Worm (Caenorhabditis elegans) whole organism, young adult: ENCODE data around the gene irld-6.

ENCODE experiments used
- B0035.1 ChIP-seq: sonication (generic microtip); optimal IDR thresholded peaks from 2 replicates; lab custom pipeline; 2016; ENCODE audit warnings: missing genetic modification characterization, mild to moderate bottlenecking, missing compliant biosample characterization, missing genotype, missing genetic modification reagents
- C06A6.2 ChIP-seq: fragments of 200-800 bp; sonication (Bioruptor generic); conservative IDR thresholded peaks from 2 replicates; pipeline ENCODE4 v1.3.6; 2022; ENCODE audit warnings: missing genetic modification characterization, missing compliant biosample characterization
- C17E4.6 ChIP-seq: fragments of 200-800 bp; sonication (Bioruptor generic); IDR thresholded peaks from 2 replicates; pipeline ENCODE4 v1.3.6; 2022; ENCODE audit warnings: missing genetic modification reagents, missing genetic modification characterization, missing compliant biosample characterization
- F22D6.2 ChIP-seq: sonication (generic microtip); optimal IDR thresholded peaks from 2 replicates; lab custom pipeline; 2016; ENCODE audit warnings: mild to moderate bottlenecking, missing genetic modification characterization, missing compliant biosample characterization
- F37B4.10 ChIP-seq: fragments of 200-800 bp; sonication (Bioruptor generic); IDR thresholded peaks from 2 replicates; pipeline ENCODE4 v1.3.6; 2022; ENCODE audit warnings: missing genetic modification characterization, missing compliant biosample characterization
- F39B2.1 ChIP-seq: fragments of 200-800 bp; sonication (Bioruptor generic); IDR thresholded peaks from 2 replicates; pipeline ENCODE4 v1.3.6; 2022; ENCODE audit warnings: missing genetic modification reagents, missing genetic modification characterization, missing compliant biosample characterization
- F49E8.2 ChIP-seq: sonication (generic microtip); optimal IDR thresholded peaks from 3 replicates; lab custom pipeline; 2017; ENCODE audit warnings: missing genetic modification characterization, mild to moderate bottlenecking, missing compliant biosample characterization, antibody characterized with exemption, moderate library complexity; ENCODE audit not compliant: insufficient read depth
- F55B11.4 ChIP-seq: sonication (generic microtip); optimal IDR thresholded peaks from 2 replicates; lab custom pipeline; 2016; ENCODE audit warnings: missing compliant biosample characterization, missing genetic modification characterization, borderline replicate concordance; ENCODE audit not compliant: insufficient read depth
- F57C9.4 ChIP-seq: sonication (generic microtip); optimal IDR thresholded peaks from 2 replicates; lab custom pipeline; 2017; ENCODE audit warnings: mild to moderate bottlenecking, missing genetic modification characterization, missing compliant biosample characterization
- Y53G8AR.9 ChIP-seq: fragments of 200-800 bp; sonication (Bioruptor generic); conservative IDR thresholded peaks from 2 replicates; pipeline ENCODE4 v1.3.6; 2022; ENCODE audit warnings: missing genetic modification reagents, missing genetic modification characterization, missing compliant biosample characterization
- Y56A3A.18 ChIP-seq: fragments of 200-800 bp; sonication (Bioruptor generic); IDR thresholded peaks from 2 replicates; pipeline ENCODE4 v1.3.6; 2022; ENCODE audit warnings: missing genetic modification reagents, missing genetic modification characterization, missing compliant biosample characterization
- Y67H2A.10 ChIP-seq: fragments of 200-800 bp; sonication (Bioruptor generic); conservative IDR thresholded peaks from 2 replicates; pipeline ENCODE4 v1.3.6; 2022; ENCODE audit warnings: missing genetic modification reagents, missing genetic modification characterization, missing compliant biosample characterization
- Y79H2A.3 ChIP-seq: fragments of 200-800 bp; sonication (Bioruptor generic); conservative IDR thresholded peaks from 2 replicates; pipeline ENCODE4 v1.3.6; 2022; ENCODE audit warnings: missing genetic modification reagents, missing genetic modification characterization, missing compliant biosample characterization
- Y95B8A.8 ChIP-seq: fragments of 200-800 bp; sonication (Bioruptor generic); IDR thresholded peaks from 2 replicates; pipeline ENCODE4 v1.3.6; 2022; ENCODE audit warnings: missing genetic modification reagents, missing genetic modification characterization, missing compliant biosample characterization
- akir-1 ChIP-seq: fragments of 200-800 bp; sonication (Bioruptor generic); optimal IDR thresholded peaks from 2 replicates; lab custom pipeline; 2018; ENCODE audit warnings: mild to moderate bottlenecking, missing genetic modification characterization, moderate library complexity, missing compliant biosample characterization
- aptf-2 ChIP-seq: fragments of 200-800 bp; sonication (Bioruptor generic); conservative IDR thresholded peaks from 2 replicates; pipeline ENCODE4 v1.3.6; 2022; ENCODE audit warnings: missing genetic modification reagents, missing genetic modification characterization, missing compliant biosample characterization
- bed-1 ChIP-seq: fragments of 200-800 bp; sonication (Bioruptor generic); IDR thresholded peaks from 2 replicates; pipeline ENCODE4 v1.3.6; 2022; ENCODE audit warnings: missing genetic modification reagents, missing genetic modification characterization, missing compliant biosample characterization
- cebp-2 ChIP-seq: fragments of 200-800 bp; sonication (Bioruptor generic); IDR thresholded peaks from 2 replicates; pipeline ENCODE4 v1.3.6; 2022; ENCODE audit warnings: missing genetic modification characterization, missing compliant biosample characterization
- chd-7 ChIP-seq: sonication (generic microtip); optimal IDR thresholded peaks from 2 replicates; lab custom pipeline; 2016; ENCODE audit warnings: mild to moderate bottlenecking, missing genetic modification characterization, moderate library complexity, missing compliant biosample characterization
- die-1 ChIP-seq: sonication (generic microtip); optimal IDR thresholded peaks from 2 replicates; lab custom pipeline; 2016; ENCODE audit warnings: missing genotype, mild to moderate bottlenecking, missing genetic modification characterization, missing compliant biosample characterization
- egl-44 ChIP-seq: fragments of 200-800 bp; sonication (Bioruptor generic); IDR thresholded peaks from 2 replicates; pipeline ENCODE4 v1.3.6; 2022; ENCODE audit warnings: missing genetic modification reagents, missing genetic modification characterization, missing compliant biosample characterization
- hlh-26 ChIP-seq: fragments of 200-800 bp; sonication (Bioruptor generic); conservative IDR thresholded peaks from 2 replicates; pipeline ENCODE4 v1.3.6; 2022; ENCODE audit warnings: missing genetic modification reagents, missing genetic modification characterization, missing compliant biosample characterization
- let-607 ChIP-seq, 2 experiments: fragments of 200-800 bp in 1 of 2; sonication (Bioruptor generic) in 1 of 2; sonication (generic microtip) in 1 of 2; optimal IDR thresholded peaks; 2 replicates each; lab custom pipeline; 2016 to 2018; ENCODE audit warnings: mild to moderate bottlenecking in 2 of 2, missing compliant biosample characterization in 2 of 2, missing genetic modification characterization in 2 of 2, moderate library complexity in 2 of 2, missing genotype in 1 of 2
- lsl-1 ChIP-seq: fragments of 200-800 bp; sonication (Bioruptor generic); optimal IDR thresholded peaks from 2 replicates; lab custom pipeline; 2018; ENCODE audit warnings: mild to moderate bottlenecking, missing genetic modification characterization, moderate library complexity, missing compliant biosample characterization
- mcd-1 ChIP-seq: fragments of 200-800 bp; sonication (Bioruptor generic); IDR thresholded peaks from 2 replicates; pipeline ENCODE4 v1.3.6; 2022; ENCODE audit warnings: missing genetic modification reagents, missing genetic modification characterization, missing compliant biosample characterization
- nhr-120 ChIP-seq: fragments of 200-800 bp; sonication (Bioruptor generic); IDR thresholded peaks from 2 replicates; pipeline ENCODE4 v1.3.6; 2022; ENCODE audit warnings: missing genetic modification characterization, missing compliant biosample characterization
- nhr-27 ChIP-seq: fragments of 200-800 bp; sonication (Bioruptor generic); optimal IDR thresholded peaks from 2 replicates; lab custom pipeline; 2018; ENCODE audit warnings: mild to moderate bottlenecking, missing genetic modification characterization, moderate library complexity, missing compliant biosample characterization
- nhr-80 ChIP-seq: sonication (generic microtip); optimal IDR thresholded peaks from 2 replicates; lab custom pipeline; 2016; ENCODE audit warnings: missing genetic modification characterization, missing compliant biosample characterization
- nhr-90 ChIP-seq: sonication (generic microtip); optimal IDR thresholded peaks from 2 replicates; lab custom pipeline; 2016; ENCODE audit warnings: missing genotype, mild to moderate bottlenecking, missing genetic modification characterization, missing compliant biosample characterization
- pbrm-1 ChIP-seq: fragments of 200-800 bp; sonication (Bioruptor generic); IDR thresholded peaks from 2 replicates; pipeline ENCODE4 v1.3.6; 2022; ENCODE audit warnings: missing genetic modification reagents, missing genetic modification characterization, missing compliant biosample characterization
- sdz-38 ChIP-seq: sonication (generic microtip); optimal IDR thresholded peaks from 2 replicates; lab custom pipeline; 2016; ENCODE audit warnings: missing genotype, missing genetic modification characterization, missing compliant biosample characterization
- snpc-1.1 ChIP-seq: sonication (generic microtip); optimal IDR thresholded peaks from 2 replicates; lab custom pipeline; 2017; ENCODE audit warnings: missing genetic modification characterization, mild to moderate bottlenecking, missing compliant biosample characterization, antibody characterized with exemption, moderate library complexity, missing genotype, missing genetic modification reagents; ENCODE audit not compliant: insufficient read depth
- snpc-3.4 ChIP-seq: sonication (generic microtip); optimal IDR thresholded peaks from 2 replicates; lab custom pipeline; 2017; ENCODE audit warnings: missing genetic modification characterization, mild to moderate bottlenecking, missing compliant biosample characterization, antibody characterized with exemption, moderate library complexity, missing genotype, missing genetic modification reagents
- unc-62 ChIP-seq: fragments of 150-350 bp; optimal IDR thresholded peaks from 2 replicates; lab custom pipeline; 2014; ENCODE audit warnings: missing biosample characterization, missing genetic modification reagents, missing genetic modification characterization
- zfh-2 ChIP-seq: fragments of 200-800 bp; sonication (Bioruptor generic); conservative IDR thresholded peaks from 2 replicates; pipeline ENCODE4 v1.3.6; 2022; ENCODE audit warnings: missing genetic modification reagents, missing genetic modification characterization, missing compliant biosample characterization
- ztf-18 ChIP-seq: sonication (generic microtip); optimal IDR thresholded peaks from 2 replicates; lab custom pipeline; 2016; ENCODE audit warnings: missing genotype, mild to moderate bottlenecking, missing genetic modification characterization, missing compliant biosample characterization
- ztf-22 ChIP-seq: fragments of 200-800 bp; sonication (Bioruptor generic); optimal IDR thresholded peaks from 2 replicates; lab custom pipeline; 2018; ENCODE audit warnings: mild to moderate bottlenecking, missing genetic modification characterization, moderate library complexity, missing compliant biosample characterization
- ztf-25 ChIP-seq: fragments of 200-800 bp; sonication (Bioruptor generic); IDR thresholded peaks from 2 replicates; pipeline ENCODE4 v1.3.6; 2022; ENCODE audit warnings: missing genetic modification reagents, missing genetic modification characterization, missing compliant biosample characterization
- ztf-26 ChIP-seq: sonication (generic microtip); optimal IDR thresholded peaks from 2 replicates; lab custom pipeline; 2017; ENCODE audit warnings: missing genetic modification characterization, missing compliant biosample characterization
- ztf-28 ChIP-seq: fragments of 200-800 bp; sonication (Bioruptor generic); IDR thresholded peaks from 2 replicates; pipeline ENCODE4 v1.3.6; 2022; ENCODE audit warnings: missing genetic modification reagents, missing genetic modification characterization, missing compliant biosample characterization
- ztf-3 ChIP-seq: fragments of 200-800 bp; sonication (Bioruptor generic); optimal IDR thresholded peaks from 2 replicates; lab custom pipeline; 2018; ENCODE audit warnings: mild to moderate bottlenecking, missing genetic modification characterization, missing compliant biosample characterization
- ztf-6 ChIP-seq: fragments of 200-800 bp; sonication (Bioruptor generic); IDR thresholded peaks from 2 replicates; pipeline ENCODE4 v1.3.6; 2022; ENCODE audit warnings: missing genetic modification reagents, missing genetic modification characterization, missing compliant biosample characterization

irld-6 gene

ce11 chrV:10736756-10737155 lies 19.8 kb downstream of the irld-6 start, which contains the start of the genes mre-11 and wdr-5.3 (continued):
- TF ChIP-seq F49E8.2 (tag; lab: Kevin White, UChicago) (peak; percentile 17), lsl-1 (GFP tag; lab: Kevin White, UChicago) (peak; percentile 60), ztf-28 (GFP tag; lab: Robert Waterston, UW) (0 out of 2 replicates have a peak, but pooled peaks have one; percentile 10), C06A6.2 (GFP tag; lab: Robert Waterston, UW) (no peak), akir-1 (GFP tag; lab: Kevin White, UChicago) (no peak), mcd-1 (peak; percentile 48; the same call in 1 of the 2 replicates), chd-7 (no peak), sdz-38 (tag; lab: Kevin White, UChicago) (no peak), F55B11.4 (tag; lab: Kevin White, UChicago) (no peak), nhr-120 (GFP tag; lab: Robert Waterston, UW) (no peak), Y95B8A.8 (0 out of 2 replicates have a peak, but pooled peaks have one; percentile 26), snpc-3.4 (tag; lab: Kevin White, UChicago) (no peak)

DNA sequence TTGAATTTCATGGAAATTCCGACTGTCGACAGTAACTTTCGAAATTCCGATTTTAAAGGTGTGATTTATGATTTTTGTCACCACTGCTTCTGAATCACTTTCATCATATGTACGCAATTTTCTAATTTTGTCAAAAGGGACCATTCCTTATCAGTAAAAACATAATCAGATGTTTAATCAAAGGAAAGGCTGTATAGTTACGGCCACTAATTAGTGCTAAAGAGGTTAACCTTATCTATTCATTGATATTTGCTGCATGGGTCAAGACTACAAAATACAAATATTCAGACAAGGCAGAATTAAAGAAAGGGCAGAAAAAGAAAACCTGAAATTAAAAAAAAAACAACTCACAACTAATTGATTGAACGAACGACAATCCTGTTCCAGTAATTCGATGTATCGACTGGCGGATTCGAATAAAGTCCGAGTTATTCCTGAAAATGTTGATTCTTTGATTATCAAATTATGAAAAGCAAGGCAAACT lies 24.6 kb downstream of the irld-6 start, which contains the start of gene T28B11.1:
T28B11.1 (minus strand) TSS at position 434 of the 484 bp plus-strand sequence.
- TF ChIP-seq Y67H2A.10 = no peak
- no peak for TF ChIP-seq snpc-1.1 (tag; lab: Kevin White, UChicago)
- TF ChIP-seq nhr-27 (tag; lab: Kevin White, UChicago) = no peak

DNA sequence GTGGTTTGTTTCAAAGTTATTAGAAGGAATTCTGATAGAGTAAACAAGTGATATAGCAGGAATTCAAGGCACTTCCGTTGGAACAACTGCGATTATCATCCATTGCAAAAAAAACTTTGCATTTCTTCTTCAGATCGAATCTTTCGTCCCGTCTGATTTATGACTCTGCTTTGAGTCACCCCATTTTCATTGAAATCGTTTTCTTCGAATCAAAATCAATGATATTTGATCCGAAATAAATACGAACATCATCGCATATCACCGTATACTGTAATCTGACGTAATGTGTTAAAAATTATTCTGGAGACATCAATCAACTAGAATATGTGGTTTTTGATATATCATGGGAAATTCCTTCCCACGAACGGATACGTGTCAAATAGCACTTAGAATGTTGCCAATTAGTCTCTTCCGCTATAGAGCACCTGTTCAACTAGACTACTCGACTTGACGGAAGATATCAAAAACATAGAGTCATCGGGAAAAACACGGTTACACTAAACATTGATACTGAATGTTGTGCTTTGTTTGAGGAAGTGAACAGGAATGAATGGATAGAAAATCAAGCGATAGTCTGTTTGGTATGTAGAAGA lies 25.7 kb downstream of the irld-6 start:
- no peak for TF ChIP-seq snpc-1.1 (tag; lab: Kevin White, UChicago)
- no peak for TF ChIP-seq ztf-28 (GFP tag; lab: Robert Waterston, UW)
- 0 out of 2 replicates have a peak, but pooled peaks have one; percentile 18 for TF ChIP-seq Y56A3A.18 (GFP tag; lab: Robert Waterston, UW)
- no peak for TF ChIP-seq unc-62
- no peak for TF ChIP-seq aptf-2 (GFP tag; lab: Robert Waterston, UW)
- TF ChIP-seq ztf-6 (GFP tag; lab: Robert Waterston, UW) = no peak
- TF ChIP-seq ztf-25 (GFP tag; lab: Robert Waterston, UW) = no peak
- TF ChIP-seq egl-44 (GFP tag; lab: Robert Waterston, UW) = no peak

DNA sequence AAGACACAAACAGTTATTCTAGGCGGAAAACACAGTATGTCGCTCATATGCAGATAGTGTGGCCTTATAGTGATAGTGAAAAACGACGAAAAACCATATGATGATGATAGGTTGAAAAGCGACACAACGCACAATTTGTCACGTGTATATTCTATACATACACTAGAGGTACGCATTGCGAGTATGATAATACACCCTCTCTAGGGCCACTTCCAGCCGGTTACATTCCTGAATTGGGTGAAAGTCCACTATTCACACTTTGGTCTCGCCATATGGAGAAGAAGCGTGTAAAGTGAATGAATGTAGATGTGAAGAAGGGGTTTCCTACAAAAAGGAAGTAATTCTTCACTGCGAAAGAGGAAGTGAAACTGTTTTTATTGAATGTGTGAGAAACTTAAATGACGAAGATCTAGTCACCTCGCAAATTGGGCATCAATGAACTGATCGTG lies 27.1 kb downstream of the irld-6 start:
- TF ChIP-seq bed-1 (GFP tag; lab: Robert Waterston, UW) (no peak), ztf-22 (GFP tag; lab: Kevin White, UChicago) (peak; percentile 29), C17E4.6 (GFP tag; lab: Robert Waterston, UW) (no peak), sdz-38 (tag; lab: Kevin White, UChicago) (no peak), snpc-3.4 (tag; lab: Kevin White, UChicago) (no peak), hlh-26 (GFP tag; lab: Robert Waterston, UW) (no peak), let-607 (tag; optimal IDR thresholded peaks at IDR 0.05; lab: Kevin White, UChicago) (no peak), zfh-2 (no peak), egl-44 (GFP tag; lab: Robert Waterston, UW) (no peak), die-1 (tag; lab: Kevin White, UChicago) (no peak), F57C9.4 (tag; lab: Kevin White, UChicago) (no peak), nhr-90 (tag; lab: Kevin White, UChicago) (no peak), nhr-80 (tag; lab: Kevin White, UChicago) (peak; percentile 84), B0035.1 (no peak), Y79H2A.3 (GFP tag; lab: Robert Waterston, UW) (no peak), F22D6.2 (tag; lab: Kevin White, UChicago) (no peak), Y53G8AR.9 (no peak), F37B4.10 (no peak), ztf-26 (tag; lab: Kevin White, UChicago) (peak; percentile 17), F39B2.1 (GFP tag; lab: Robert Waterston, UW) (no peak), cebp-2 (no peak), pbrm-1 (GFP tag; lab: Robert Waterston, UW) (no peak), ztf-18 (tag; lab: Kevin White, UChicago) (no peak), ztf-3 (GFP tag; lab: Kevin White, UChicago) (no peak)
